Worm (Caenorhabditis elegans) whole organism, L4/young adult: ENCODE data around the gene Y51H7C.41.

Experiments used
- W03F9.2 ChIP-seq: fragments of 150-350 bp; optimal IDR thresholded peaks from 2 replicates; lab custom pipeline; 2014; ENCODE audit warnings: missing biosample characterization, missing genetic modification characterization
- dao-5 ChIP-seq: sonication (generic microtip); optimal IDR thresholded peaks from 2 replicates; lab custom pipeline; 2016; ENCODE audit warnings: missing genotype, missing genetic modification characterization, moderate library complexity, missing compliant biosample characterization
- him-1 ChIP-seq: sonication (generic microtip); optimal IDR thresholded peaks from 2 replicates; lab custom pipeline; 2016; ENCODE audit warnings: missing genotype, missing genetic modification reagents, missing genetic modification characterization, missing compliant biosample characterization

DNA sequence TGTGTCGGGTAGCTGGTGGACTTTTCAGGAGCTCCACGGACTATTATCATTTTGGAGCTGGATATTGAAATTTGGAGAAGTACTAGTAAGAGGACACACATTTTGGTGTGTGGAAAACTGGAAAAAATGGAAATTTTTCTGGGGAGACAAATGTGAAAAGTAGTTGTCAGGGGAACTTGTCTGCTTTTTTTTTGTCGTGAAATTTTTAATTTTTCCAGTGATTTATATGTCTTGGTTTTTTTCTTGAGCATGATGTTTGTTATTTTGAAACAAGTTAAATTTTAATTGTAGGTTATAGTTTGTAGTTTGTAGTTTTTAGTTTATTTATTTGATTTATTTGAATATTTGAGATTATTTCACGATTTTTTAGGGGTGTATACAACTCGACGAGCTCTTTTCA is 17.8 kb upstream of the Y51H7C.41 start, which contains the start of gene F54D12.7:
- no peak for TF ChIP-seq him-1
- TF ChIP-seq dao-5 (tag; lab: Kevin White, UChicago) = no peak
- no peak for TF ChIP-seq W03F9.2 (tag; lab: Kevin White, UChicago)
